Worm (Caenorhabditis elegans): ENCODE data around the gene tbx-31.
A peak's percentile ranks its signal among the peaks of the same experiment; 100 is the strongest.

Gene tbx-31

ce11 chrX:1629746-1630145, 44.2 kb downstream of the tbx-31 start:
- no peak for TF ChIP-seq blmp-1 (tag; optimal IDR thresholded peaks at IDR 0.05)
- no peak for TF ChIP-seq mab-5 (tag; optimal IDR thresholded peaks at IDR 0.05)
- no peak for TF ChIP-seq drap-1 (GFP tag; optimal IDR thresholded peaks at IDR 0.05)
- no peak for TF ChIP-seq mep-1 (tag; optimal IDR thresholded peaks at IDR 0.05)
- TF ChIP-seq elt-3 (tag; optimal IDR thresholded peaks at IDR 0.05), result no peak
- no peak for TF ChIP-seq unc-62 (GFP tag; optimal IDR thresholded peaks at IDR 0.05)
- TF ChIP-seq pha-4 (tag; optimal IDR thresholded peaks at IDR 0.05), result no peak
- no peak for TF ChIP-seq nhr-2 (tag; optimal IDR thresholded peaks at IDR 0.05)

- no peak for TF ChIP-seq sptf-1 (tag; optimal IDR thresholded peaks at IDR 0.05)
- no peak for TF ChIP-seq mab-5 (tag; optimal IDR thresholded peaks at IDR 0.05)
- no peak for TF ChIP-seq zip-8 (tag; optimal IDR thresholded peaks at IDR 0.05)
- TF ChIP-seq nhr-12 (tag; optimal IDR thresholded peaks at IDR 0.05), result no peak
- TF ChIP-seq ceh-83 (GFP tag; optimal IDR thresholded peaks at IDR 0.05), result no peak
- no peak for TF ChIP-seq ham-2 (GFP tag; optimal IDR thresholded peaks at IDR 0.05)
- no peak for TF ChIP-seq lsy-2 (tag; optimal IDR thresholded peaks at IDR 0.05)
- no peak for TF ChIP-seq hlh-1 (tag; optimal IDR thresholded peaks at IDR 0.05)
- no peak for TF ChIP-seq lin-13 (tag; optimal IDR thresholded peaks at IDR 0.05)
- TF ChIP-seq mep-1 (tag; optimal IDR thresholded peaks at IDR 0.05), result no peak
- TF ChIP-seq flh-1 (GFP tag; optimal IDR thresholded peaks at IDR 0.05), result no peak
- TF ChIP-seq unc-62 (GFP tag; optimal IDR thresholded peaks at IDR 0.05), result no peak
- TF ChIP-seq unc-120 (tag; optimal IDR thresholded peaks at IDR 0.05; ENCODE audit: poor library complexity, severe bottlenecking), result no peak
Measured at ce11 chrX:1627837-1628236, 46.1 kb downstream of the tbx-31 start, which contains the start of gene fbxb-58. Gene fbxb-58 (plus strand): TSS chrX:1628137.

- peak; percentile 71 for TF ChIP-seq pha-4 (tag; optimal IDR thresholded peaks at IDR 0.05)
- peak; percentile 66 for TF ChIP-seq mls-2 (tag; optimal IDR thresholded peaks at IDR 0.05)
- peak; percentile 36 for TF ChIP-seq lin-13 (tag; optimal IDR thresholded peaks at IDR 0.05)
- peak; percentile 67 for TF ChIP-seq elt-3 (tag; optimal IDR thresholded peaks at IDR 0.05)
- peak; percentile 48 for TF ChIP-seq ztf-11 (tag; optimal IDR thresholded peaks at IDR 0.05)
- TF ChIP-seq elt-1 (tag; optimal IDR thresholded peaks at IDR 0.05; ENCODE audit: borderline replicate concordance, insufficient read depth), result no peak
- peak; percentile 73 for TF ChIP-seq M03D4.4 (tag; optimal IDR thresholded peaks at IDR 0.05)
- no peak for TF ChIP-seq ceh-83 (GFP tag; optimal IDR thresholded peaks at IDR 0.05)
- peak; percentile 91 for TF ChIP-seq mep-1 (tag; optimal IDR thresholded peaks at IDR 0.05)
- TF ChIP-seq snpc-4 (tag; optimal IDR thresholded peaks at IDR 0.05), result no peak
- peak; percentile 0 for TF ChIP-seq lin-32 (GFP tag; optimal IDR thresholded peaks at IDR 0.05)
- peak; percentile 67 for TF ChIP-seq hlh-1 (tag; optimal IDR thresholded peaks at IDR 0.05)
- TF ChIP-seq ces-1 (GFP tag; optimal IDR thresholded peaks at IDR 0.05), result peak; percentile 86
- TF ChIP-seq nhr-76 (tag; optimal IDR thresholded peaks at IDR 0.05), result no peak
- TF ChIP-seq tbx-8 (GFP tag; optimal IDR thresholded peaks at IDR 0.05), result peak; percentile 45
- TF ChIP-seq nhr-12 (tag; optimal IDR thresholded peaks at IDR 0.05), result no peak
- TF ChIP-seq lsy-2 (tag; optimal IDR thresholded peaks at IDR 0.05), result peak; percentile 75
- TF ChIP-seq flh-1 (GFP tag; optimal IDR thresholded peaks at IDR 0.05), result no peak
- peak; percentile 69 for TF ChIP-seq cnd-1 (tag; optimal IDR thresholded peaks at IDR 0.05)
- TF ChIP-seq unc-120 (tag; optimal IDR thresholded peaks at IDR 0.05; ENCODE audit: poor library complexity, severe bottlenecking), result peak; percentile 85
- peak; percentile 55 for TF ChIP-seq blmp-1 (tag; optimal IDR thresholded peaks at IDR 0.05)
- peak; percentile 98 for TF ChIP-seq nhr-237 (tag; optimal IDR thresholded peaks at IDR 0.05)
- peak; percentile 76 for TF ChIP-seq mab-5 (tag; optimal IDR thresholded peaks at IDR 0.05)
- TF ChIP-seq nhr-2 (tag; optimal IDR thresholded peaks at IDR 0.05), result peak; percentile 37
- TF ChIP-seq ham-2 (GFP tag; optimal IDR thresholded peaks at IDR 0.05), result no peak
- TF ChIP-seq ceh-39 (tag; optimal IDR thresholded peaks at IDR 0.05), result peak; percentile 84
- TF ChIP-seq ceh-43 (GFP tag; optimal IDR thresholded peaks at IDR 0.05), result no peak
- peak; percentile 10 for TF ChIP-seq nhr-28 (tag; optimal IDR thresholded peaks at IDR 0.05)
- peak; percentile 88 for TF ChIP-seq sptf-1 (tag; optimal IDR thresholded peaks at IDR 0.05)
- TF ChIP-seq bed-3 (GFP tag; optimal IDR thresholded peaks at IDR 0.05), result no peak
- no peak for TF ChIP-seq zip-8 (tag; optimal IDR thresholded peaks at IDR 0.05)
- no peak for TF ChIP-seq unc-39 (tag; optimal IDR thresholded peaks at IDR 0.05)
- peak; percentile 46 for TF ChIP-seq unc-62 (GFP tag; optimal IDR thresholded peaks at IDR 0.05)
- peak; percentile 86 for TF ChIP-seq drap-1 (GFP tag; optimal IDR thresholded peaks at IDR 0.05)
- no peak for TF ChIP-seq sem-2 (GFP tag; optimal IDR thresholded peaks at IDR 0.05)
Measured at ce11 chrX:1627013-1627412, 46.9 kb downstream of the tbx-31 start.
